Fruit fly (Drosophila melanogaster): ENCODE measurements around the gene Inx2.

Inx2 gene

DNA sequence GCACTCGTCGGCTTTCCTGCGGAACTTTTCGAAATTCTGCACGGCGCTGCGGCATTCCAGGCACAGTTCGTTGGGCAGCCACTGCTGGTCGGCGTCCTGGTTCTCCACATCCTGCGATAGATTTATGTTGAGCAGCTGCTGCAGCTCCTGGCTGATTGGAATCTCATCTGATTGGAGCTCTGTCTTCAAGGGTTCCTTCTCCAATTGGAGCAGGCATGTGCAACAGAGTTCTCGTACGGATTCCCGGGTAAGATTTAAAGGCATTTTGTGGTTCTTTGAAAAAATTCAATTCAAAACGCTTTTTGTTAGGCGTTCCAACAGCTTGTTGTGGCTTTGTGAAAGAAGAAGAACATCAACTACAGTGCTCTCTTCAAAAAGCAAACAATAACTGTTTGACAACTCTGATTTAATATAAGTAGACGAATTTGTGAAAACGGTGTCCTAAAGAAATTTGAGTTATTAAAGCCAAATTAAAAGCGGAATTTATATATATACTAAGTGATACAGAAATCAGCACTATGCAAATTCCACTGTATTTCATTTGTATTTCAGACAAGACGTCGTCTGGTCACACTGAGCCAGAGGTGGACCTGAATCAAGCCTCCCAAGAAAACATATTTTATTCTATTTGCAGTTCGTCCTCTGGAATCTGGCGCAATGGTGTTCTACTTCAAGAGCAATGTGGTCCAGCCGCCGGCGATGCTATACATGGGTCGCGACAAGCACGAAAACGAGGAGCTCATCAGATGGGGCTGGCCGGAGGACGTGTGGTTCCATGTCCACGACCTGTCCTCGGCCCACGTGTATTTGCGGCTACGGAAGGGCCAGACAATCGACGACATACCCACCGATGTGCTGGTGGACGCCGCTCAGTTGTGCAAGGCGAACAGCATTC, 15.1 kb downstream of the Inx2 start, which contains the start of the genes CG3032 and CG4593 (continued):
- TF ChIP-seq kay (GFP tag; optimal IDR thresholded peaks at IDR 0.05) (peak; percentile 53), D (optimal IDR thresholded peaks at IDR 0.05) (no peak), D (GFP tag; optimal IDR thresholded peaks at IDR 0.05) (peak; percentile 24), trem (tag; optimal IDR thresholded peaks at IDR 0.05) (peak; percentile 68), CG15269 (tag; optimal IDR thresholded peaks at IDR 0.05) (peak; percentile 81), Bgb (GFP tag; IDR thresholded peaks at IDR 0.05; ENCODE audit: partially characterized antibody) (no peak), Bteb2 (GFP tag; optimal IDR thresholded peaks at IDR 0.05) (peak; percentile 72), Ptx1 (GFP tag; IDR thresholded peaks at IDR 0.05) (peak; percentile 95), CG12744 (GFP tag; optimal IDR thresholded peaks at IDR 0.05) (peak; percentile 52), her (GFP tag; optimal IDR thresholded peaks at IDR 0.05) (peak; percentile 18), chn (GFP tag; optimal IDR thresholded peaks at IDR 0.05) (peak; percentile 72), Asciz (GFP tag; optimal IDR thresholded peaks at IDR 0.05) (peak; percentile 37), Nf-YA (GFP tag; IDR thresholded peaks at IDR 0.05) (peak; percentile 77; the same call in 1 of the 2 replicates), gfzf (GFP tag; optimal IDR thresholded peaks at IDR 0.05) (peak; percentile 78), CG30431 (GFP tag; optimal IDR thresholded peaks at IDR 0.05) (peak; percentile 61), Max (GFP tag; optimal IDR thresholded peaks at IDR 0.05) (peak; percentile 80), CG12769 (tag; optimal IDR thresholded peaks at IDR 0.05) (peak; percentile 87), scrt (GFP tag; optimal IDR thresholded peaks at IDR 0.05) (peak; percentile 68), sna (GFP tag; IDR thresholded peaks at IDR 0.05; ENCODE audit: partially characterized antibody) (no peak), CG31388 (GFP tag; optimal IDR thresholded peaks at IDR 0.05) (peak; percentile 56), oc (tag; optimal IDR thresholded peaks at IDR 0.05) (peak; percentile 75), sim (GFP tag; IDR thresholded peaks at IDR 0.05) (no peak), cato (GFP tag; optimal IDR thresholded peaks at IDR 0.05; ENCODE audit: borderline replicate concordance) (peak; percentile 55), CG15601 (tag; optimal IDR thresholded peaks at IDR 0.05) (peak; percentile 64), Sry-δ (GFP tag; optimal IDR thresholded peaks at IDR 0.05) (peak; percentile 73), CG11560 (tag; IDR thresholded peaks at IDR 0.05) (peak; percentile 69; the same call in 2 of the 3 replicates), PHDP (tag; optimal IDR thresholded peaks at IDR 0.05) (peak; percentile 84), CG11398 (GFP tag; optimal IDR thresholded peaks at IDR 0.05) (peak; percentile 40), amos (GFP tag; IDR thresholded peaks at IDR 0.05; ENCODE audit: partially characterized antibody) (no peak), CG3726 (GFP tag; IDR thresholded peaks at IDR 0.05) (peak; percentile 65; the same call in 2 of the 3 replicates), dati (GFP tag; IDR thresholded peaks at IDR 0.05) (peak; percentile 79), nau (GFP tag; optimal IDR thresholded peaks at IDR 0.05) (peak; percentile 31), Sin3A (optimal IDR thresholded peaks at IDR 0.05) (no peak), bab2 (GFP tag; optimal IDR thresholded peaks at IDR 0.05) (peak; percentile 80), zfh2 (GFP tag; optimal IDR thresholded peaks at IDR 0.05) (peak; percentile 83), Fer2 (tag; optimal IDR thresholded peaks at IDR 0.05) (peak; percentile 33), CG42726 (GFP tag; IDR thresholded peaks at IDR 0.05; ENCODE audit: partially characterized antibody) (no peak), jing (GFP tag; optimal IDR thresholded peaks at IDR 0.05) (peak; percentile 38), Ssrp (tag; optimal IDR thresholded peaks at IDR 0.05) (peak; percentile 68), CG5245 (GFP tag; optimal IDR thresholded peaks at IDR 0.05) (peak; percentile 56), Atf-2 (GFP tag; optimal IDR thresholded peaks at IDR 0.05) (peak; percentile 44), al (GFP tag; IDR thresholded peaks at IDR 0.05) (peak; percentile 87), CG13287 (GFP tag; IDR thresholded peaks at IDR 0.05; ENCODE audit: partially characterized antibody) (peak; percentile 23; the same call in 1 of the 2 replicates), nerfin-1 (tag; optimal IDR thresholded peaks at IDR 0.05) (peak; percentile 55), CG10431 (GFP tag; optimal IDR thresholded peaks at IDR 0.05) (no peak), CG3163 (GFP tag; optimal IDR thresholded peaks at IDR 0.05) (peak; percentile 40), nom (GFP tag; optimal IDR thresholded peaks at IDR 0.05) (peak; percentile 66), Tbp (GFP tag; optimal IDR thresholded peaks at IDR 0.05) (no peak)
